Fruit fly (Drosophila melanogaster): ENCODE data around the gene Exd2.

- TF ChIP-seq Hr96 (GFP tag; optimal IDR thresholded peaks at IDR 0.05) = no peak
- no peak for TF ChIP-seq kay (GFP tag; ENCODE audit: borderline replicate concordance)
- no peak for TF ChIP-seq CG5204 (GFP tag; optimal IDR thresholded peaks at IDR 0.05)
- TF ChIP-seq Clk (GFP tag; optimal IDR thresholded peaks at IDR 0.05) = no peak
- peak; percentile 43 for TF ChIP-seq CG14711 (tag; optimal IDR thresholded peaks at IDR 0.05)
- TF ChIP-seq pad (GFP tag; optimal IDR thresholded peaks at IDR 0.05) = peak; percentile 51
Observed at dm6 chr3R:11429814-11430213, 5.7 kb downstream of the Exd2 start, which contains the start of gene Dtd.

Data from whole organism, adult.